Fruit fly (Drosophila melanogaster): ENCODE data around the gene Larp4B.

Gene Larp4B

DNA sequence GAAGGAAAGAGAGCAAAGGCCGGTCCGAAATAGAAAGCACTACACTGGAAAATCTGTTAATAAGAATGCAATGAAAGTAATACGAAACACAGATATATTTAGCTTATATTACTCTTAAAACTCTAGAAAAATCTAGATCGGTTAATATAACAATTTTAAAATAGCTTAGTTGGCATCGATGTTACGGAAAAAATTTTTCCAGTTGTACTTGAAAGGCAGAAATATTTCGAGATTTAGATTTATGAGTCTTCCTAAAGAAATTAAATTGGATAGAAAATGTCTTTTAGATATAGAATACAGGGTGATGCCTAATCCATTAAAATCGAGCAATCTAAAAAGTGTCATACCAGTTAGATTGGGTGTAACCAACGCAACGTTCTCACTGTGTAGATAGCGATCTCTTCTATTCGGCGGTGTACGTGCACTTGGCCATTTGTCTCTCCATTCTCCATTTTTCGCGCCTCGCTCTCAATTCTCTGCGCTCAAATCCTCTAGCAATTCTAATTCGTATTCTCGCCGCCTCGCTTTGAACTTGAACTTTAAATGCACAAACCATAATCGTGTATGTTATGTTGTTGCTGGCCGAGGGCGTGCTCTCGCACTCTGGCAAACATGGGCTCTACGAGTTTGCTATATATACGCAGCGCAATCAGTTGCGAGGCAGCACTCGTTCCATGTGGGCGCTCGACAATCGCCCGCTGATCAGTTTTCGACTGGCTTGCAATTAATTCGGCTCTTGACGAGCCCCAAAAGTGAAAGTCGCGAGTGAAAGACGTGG is 25.5 kb downstream of the Larp4B start (continued):
- peak; percentile 69 for TF ChIP-seq dimm (GFP tag; IDR thresholded peaks at IDR 0.05)
- peak; percentile 62 for TF ChIP-seq onecut (GFP tag; IDR thresholded peaks at IDR 0.05)
- TF ChIP-seq dm (GFP tag; optimal IDR thresholded peaks at IDR 0.05), result peak; percentile 87
- TF ChIP-seq Hr3 (GFP tag; optimal IDR thresholded peaks at IDR 0.05), result peak; percentile 96
- TF ChIP-seq CG33557 (GFP tag; optimal IDR thresholded peaks at IDR 0.05), result peak; percentile 93
- TF ChIP-seq CG9797 (GFP tag; optimal IDR thresholded peaks at IDR 0.05), result peak; percentile 18
- no peak for TF ChIP-seq Hr39 (optimal IDR thresholded peaks at IDR 0.05)
- TF ChIP-seq CG14014 (GFP tag; IDR thresholded peaks at IDR 0.05), result peak; percentile 88
- no peak for TF ChIP-seq sc (optimal IDR thresholded peaks at IDR 0.05)
- TF ChIP-seq sc (GFP tag; optimal IDR thresholded peaks at IDR 0.05), result peak; percentile 98
- peak; percentile 92 for TF ChIP-seq NC2β (GFP tag; optimal IDR thresholded peaks at IDR 0.05)
- peak; percentile 91 for TF ChIP-seq Fer1 (GFP tag; optimal IDR thresholded peaks at IDR 0.05)
- no peak for TF ChIP-seq Dll (GFP tag; IDR thresholded peaks at IDR 0.05; ENCODE audit: partially characterized antibody)
- TF ChIP-seq Kr (GFP tag; optimal IDR thresholded peaks at IDR 0.05), result peak; percentile 15
- TF ChIP-seq CG2199 (GFP tag; IDR thresholded peaks at IDR 0.05), result no peak
- peak; percentile 91 for TF ChIP-seq CG1792 (GFP tag; optimal IDR thresholded peaks at IDR 0.05)
- TF ChIP-seq CG4854 (GFP tag; optimal IDR thresholded peaks at IDR 0.05), result peak; percentile 88
- TF ChIP-seq sima (GFP tag; optimal IDR thresholded peaks at IDR 0.05), result peak; percentile 84
- peak; percentile 83 for TF ChIP-seq CG10654 (GFP tag; optimal IDR thresholded peaks at IDR 0.05)
- peak; percentile 95 for TF ChIP-seq HLH54F (GFP tag; optimal IDR thresholded peaks at IDR 0.05)
- peak; percentile 92 to 94 for TF ChIP-seq bsh (GFP tag; optimal IDR thresholded peaks at IDR 0.05)
- peak; percentile 98 for TF ChIP-seq CG12659 (GFP tag; optimal IDR thresholded peaks at IDR 0.05)
- TF ChIP-seq stwl (tag; optimal IDR thresholded peaks at IDR 0.05), result no peak
- TF ChIP-seq ranshi (GFP tag; IDR thresholded peaks at IDR 0.05), result peak; percentile 81
- peak; percentile 94 for TF ChIP-seq CG12942 (GFP tag; optimal IDR thresholded peaks at IDR 0.05)
- TF ChIP-seq CG4820 (GFP tag; optimal IDR thresholded peaks at IDR 0.05), result peak; percentile 95
- TF ChIP-seq CG15696 (tag; optimal IDR thresholded peaks at IDR 0.05), result peak; percentile 80
- TF ChIP-seq Blimp-1 (GFP tag; optimal IDR thresholded peaks at IDR 0.05), result peak; percentile 66
- TF ChIP-seq phol (tag; optimal IDR thresholded peaks at IDR 0.05), result peak; percentile 96
- TF ChIP-seq CG1832 (GFP tag; optimal IDR thresholded peaks at IDR 0.05), result no peak
- TF ChIP-seq Sin3A (optimal IDR thresholded peaks at IDR 0.05), result no peak
- no peak; the same call in 1 of the 3 replicates for TF ChIP-seq ase (GFP tag; IDR thresholded peaks at IDR 0.05)
- TF ChIP-seq abd-A (tag; optimal IDR thresholded peaks at IDR 0.05), result no peak
- peak; percentile 83 for TF ChIP-seq run (tag; optimal IDR thresholded peaks at IDR 0.05)
- peak; percentile 93 for TF ChIP-seq Dad (GFP tag; optimal IDR thresholded peaks at IDR 0.05)
- peak; percentile 74 for TF ChIP-seq Jarid2 (GFP tag; optimal IDR thresholded peaks at IDR 0.05)
- TF ChIP-seq h (optimal IDR thresholded peaks at IDR 0.05), result no peak
- TF ChIP-seq nmo (GFP tag; optimal IDR thresholded peaks at IDR 0.05), result peak; percentile 98
- TF ChIP-seq ara (GFP tag; IDR thresholded peaks at IDR 0.05), result peak; percentile 80
- TF ChIP-seq MBD-R2 (GFP tag; IDR thresholded peaks at IDR 0.05), result peak; percentile 61; the same call in 1 of the 2 replicates
- TF ChIP-seq ro (GFP tag; IDR thresholded peaks at IDR 0.05), result peak; percentile 69
- peak; percentile 93 for TF ChIP-seq Side (GFP tag; optimal IDR thresholded peaks at IDR 0.05)
- peak; percentile 83 for TF ChIP-seq CG14667 (GFP tag; IDR thresholded peaks at IDR 0.05)
- TF ChIP-seq Ptx1 (GFP tag; IDR thresholded peaks at IDR 0.05), result peak; percentile 88
- TF ChIP-seq CG6683 (GFP tag; optimal IDR thresholded peaks at IDR 0.05), result peak; percentile 78
- TF ChIP-seq hkb (optimal IDR thresholded peaks at IDR 0.05), result no peak
- peak; percentile 80 for TF ChIP-seq hkb (GFP tag; IDR thresholded peaks at IDR 0.05)
- peak; percentile 80 for TF ChIP-seq en (GFP tag; optimal IDR thresholded peaks at IDR 0.05)
- no peak for TF ChIP-seq gfzf (GFP tag; optimal IDR thresholded peaks at IDR 0.05)
- TF ChIP-seq CG17912 (GFP tag; optimal IDR thresholded peaks at IDR 0.05), result peak; percentile 57
- no peak for TF ChIP-seq sna (GFP tag; IDR thresholded peaks at IDR 0.05; ENCODE audit: partially characterized antibody)

Data from whole organism, embryonic.